Worm (Caenorhabditis elegans): Measurements from ENCODE around the gene srp-7.
A peak's percentile ranks its signal among the peaks of the same experiment; 100 is the strongest.

The srp-7 gene

ce11 chrV:8217661-8218265 lies 38.8 kb downstream of the srp-7 start, which contains the start of gene K07C11.8:
Gene K07C11.8, minus strand, starts transcription at chrV:8217884.
- TF ChIP-seq tab-1 (GFP tag; IDR thresholded peaks at IDR 0.05): no peak
- no peak for TF ChIP-seq T22C8.4 (GFP tag; IDR thresholded peaks at IDR 0.05)
- TF ChIP-seq flt-1 (GFP tag; IDR thresholded peaks at IDR 0.05): no peak
- no peak for TF ChIP-seq med-1 (GFP tag; optimal IDR thresholded peaks at IDR 0.05; ENCODE audit: insufficient read depth)
- TF ChIP-seq ztf-29 (GFP tag; IDR thresholded peaks at IDR 0.05): no peak
- TF ChIP-seq ref-1 (GFP tag; conservative IDR thresholded peaks at IDR 0.05): no peak
- TF ChIP-seq cog-1 (tag; optimal IDR thresholded peaks at IDR 0.05): no peak
- TF ChIP-seq klf-2 (GFP tag; conservative IDR thresholded peaks at IDR 0.05): no peak
- no peak for TF ChIP-seq ztf-23 (GFP tag; IDR thresholded peaks at IDR 0.05)

- no peak for TF ChIP-seq ztf-29 (GFP tag; IDR thresholded peaks at IDR 0.05)
- no peak for TF ChIP-seq med-1 (GFP tag; optimal IDR thresholded peaks at IDR 0.05; ENCODE audit: insufficient read depth)
- TF ChIP-seq ztf-23 (GFP tag; IDR thresholded peaks at IDR 0.05): no peak
- TF ChIP-seq cog-1 (tag; optimal IDR thresholded peaks at IDR 0.05): no peak
These were observed 40.6 kb downstream of the srp-7 start for ce11 chrV:8219550-8219949.

- TF ChIP-seq med-1 (GFP tag; optimal IDR thresholded peaks at IDR 0.05; ENCODE audit: insufficient read depth) (no peak), klf-2 (GFP tag; conservative IDR thresholded peaks at IDR 0.05) (no peak), ztf-23 (GFP tag; IDR thresholded peaks at IDR 0.05) (no peak), tab-1 (GFP tag; IDR thresholded peaks at IDR 0.05) (no peak), ref-1 (GFP tag; conservative IDR thresholded peaks at IDR 0.05) (no peak), cog-1 (tag; optimal IDR thresholded peaks at IDR 0.05) (no peak), ztf-29 (GFP tag; IDR thresholded peaks at IDR 0.05) (no peak), flt-1 (GFP tag; IDR thresholded peaks at IDR 0.05) (no peak), T22C8.4 (GFP tag; IDR thresholded peaks at IDR 0.05) (no peak)
These were observed 42.2 kb downstream of the srp-7 start, which contains the start of the genes cogc-6 and air-1 for ce11 chrV:8221083-8221538. Gene cogc-6, minus strand, starts transcription at chrV:8221316. Gene air-1, plus strand, starts transcription at chrV:8221488.

ce11 chrV:8223417-8223816 lies 44.5 kb downstream of the srp-7 start:
- no peak for TF ChIP-seq flt-1 (GFP tag; IDR thresholded peaks at IDR 0.05)
- no peak for TF ChIP-seq tab-1 (GFP tag; IDR thresholded peaks at IDR 0.05)
- no peak for TF ChIP-seq ztf-23 (GFP tag; IDR thresholded peaks at IDR 0.05)

ce11 chrV:8224634-8225033 lies 45.7 kb downstream of the srp-7 start, which contains the start of gene pax-1:
Gene pax-1, plus strand, starts transcription at chrV:8224934.
- TF ChIP-seq ref-1 (GFP tag; conservative IDR thresholded peaks at IDR 0.05) (no peak), klf-2 (GFP tag; conservative IDR thresholded peaks at IDR 0.05) (no peak), cog-1 (tag; optimal IDR thresholded peaks at IDR 0.05) (no peak), ztf-29 (GFP tag; IDR thresholded peaks at IDR 0.05) (no peak), T22C8.4 (GFP tag; IDR thresholded peaks at IDR 0.05) (no peak), ztf-23 (GFP tag; IDR thresholded peaks at IDR 0.05) (no peak), med-1 (GFP tag; optimal IDR thresholded peaks at IDR 0.05; ENCODE audit: insufficient read depth) (no peak), tab-1 (GFP tag; IDR thresholded peaks at IDR 0.05) (no peak), flt-1 (GFP tag; IDR thresholded peaks at IDR 0.05) (no peak)

- TF ChIP-seq ztf-29 (GFP tag; IDR thresholded peaks at IDR 0.05) (no peak), med-1 (GFP tag; optimal IDR thresholded peaks at IDR 0.05; ENCODE audit: insufficient read depth) (no peak), cog-1 (tag; optimal IDR thresholded peaks at IDR 0.05) (no peak), flt-1 (GFP tag; IDR thresholded peaks at IDR 0.05) (no peak), T22C8.4 (GFP tag; IDR thresholded peaks at IDR 0.05) (no peak), klf-2 (GFP tag; conservative IDR thresholded peaks at IDR 0.05) (no peak), tab-1 (GFP tag; IDR thresholded peaks at IDR 0.05) (no peak), ztf-23 (GFP tag; IDR thresholded peaks at IDR 0.05) (no peak), ref-1 (GFP tag; conservative IDR thresholded peaks at IDR 0.05) (no peak)
These were observed 47.9 kb downstream of the srp-7 start, which contains the start of gene K07C11.10 for ce11 chrV:8226812-8227211. Gene K07C11.10, minus strand, starts transcription at chrV:8226912.

- no peak for TF ChIP-seq T22C8.4 (GFP tag; IDR thresholded peaks at IDR 0.05)
- peak; percentile 58; the same call in 1 of the 2 replicates for TF ChIP-seq ztf-23 (GFP tag; IDR thresholded peaks at IDR 0.05)
- TF ChIP-seq klf-2 (GFP tag; conservative IDR thresholded peaks at IDR 0.05): no peak
- TF ChIP-seq ztf-29 (GFP tag; IDR thresholded peaks at IDR 0.05): no peak
- no peak for TF ChIP-seq med-1 (GFP tag; optimal IDR thresholded peaks at IDR 0.05; ENCODE audit: insufficient read depth)
- peak; percentile 24 for TF ChIP-seq cog-1 (tag; optimal IDR thresholded peaks at IDR 0.05)
- TF ChIP-seq tab-1 (GFP tag; IDR thresholded peaks at IDR 0.05): no peak; the same call in 1 of the 2 replicates
- TF ChIP-seq ref-1 (GFP tag; conservative IDR thresholded peaks at IDR 0.05): no peak
- peak; percentile 69; the same call in 1 of the 2 replicates for TF ChIP-seq flt-1 (GFP tag; IDR thresholded peaks at IDR 0.05)
These were observed 49.8 kb downstream of the srp-7 start for ce11 chrV:8228712-8229119.

- TF ChIP-seq med-1 (GFP tag; optimal IDR thresholded peaks at IDR 0.05; ENCODE audit: insufficient read depth) (no peak), klf-2 (GFP tag; conservative IDR thresholded peaks at IDR 0.05) (no peak), flt-1 (GFP tag; IDR thresholded peaks at IDR 0.05) (peak; percentile 60; the same call in 1 of the 2 replicates), ztf-23 (GFP tag; IDR thresholded peaks at IDR 0.05) (peak; percentile 70; the same call in 1 of the 2 replicates), T22C8.4 (GFP tag; IDR thresholded peaks at IDR 0.05) (0 out of 2 replicates have a peak, but pooled peaks have one; percentile 7), tab-1 (GFP tag; IDR thresholded peaks at IDR 0.05) (peak; percentile 72; the same call in 1 of the 2 replicates), ref-1 (GFP tag; conservative IDR thresholded peaks at IDR 0.05) (no peak), ztf-29 (GFP tag; IDR thresholded peaks at IDR 0.05) (no peak), cog-1 (tag; optimal IDR thresholded peaks at IDR 0.05) (no peak)
These were observed 51.1 kb downstream of the srp-7 start for ce11 chrV:8230056-8230455.
